Worm (Caenorhabditis elegans): ENCODE measurements around the gene F31D5.6.

DNA sequence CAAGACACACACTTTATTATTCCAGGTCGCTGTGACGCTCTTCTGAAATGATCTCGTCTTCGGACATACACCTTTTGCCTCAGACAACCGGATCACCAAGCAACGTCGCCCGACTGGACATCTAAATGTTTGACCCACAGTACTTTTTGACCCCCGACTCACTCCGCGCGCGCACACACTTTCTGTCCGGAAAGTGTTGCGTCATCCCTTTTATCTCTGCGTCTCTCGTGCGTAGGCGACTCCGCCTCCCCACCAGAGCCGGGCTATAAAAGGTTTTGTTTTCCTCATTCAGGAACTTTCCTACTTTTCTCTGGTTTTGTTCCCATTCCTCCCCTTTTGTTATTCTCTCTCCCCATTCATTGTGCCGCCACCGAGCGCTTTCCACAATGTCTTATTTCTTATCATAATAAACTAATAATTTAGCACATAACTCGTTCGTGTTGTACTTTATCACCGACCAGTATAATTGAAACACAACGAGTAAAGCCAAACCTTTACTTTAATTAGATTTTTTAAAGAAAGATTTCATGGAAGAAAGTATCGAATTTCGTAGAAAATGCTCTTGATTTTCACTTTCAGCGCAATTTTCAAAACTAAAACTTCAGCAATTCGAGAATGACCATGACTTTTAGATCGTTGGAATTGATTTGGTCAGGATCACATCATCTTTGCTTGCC lies at the start of gene F31D5.6:
- no peak for TF ChIP-seq rpc-1 (optimal IDR thresholded peaks at IDR 0.05)
- TF ChIP-seq rpc-1 (tag; optimal IDR thresholded peaks at IDR 0.05) = no peak
- TF ChIP-seq ama-1 (optimal IDR thresholded peaks at IDR 0.05) = no peak
- no peak for TF ChIP-seq ama-1 (GFP tag; optimal IDR thresholded peaks at IDR 0.05)
- no peak for TF ChIP-seq T26A5.8 (tag; optimal IDR thresholded peaks at IDR 0.05)
- peak; percentile 40; the same call in 1 of the 2 replicates for TF ChIP-seq madf-8 (GFP tag; conservative IDR thresholded peaks at IDR 0.05)
- TF ChIP-seq attf-6 (GFP tag; IDR thresholded peaks at IDR 0.05) = no peak
- TF ChIP-seq F55B11.4 (tag; optimal IDR thresholded peaks at IDR 0.05; ENCODE audit: borderline replicate concordance, insufficient read depth) = no peak
- no peak for TF ChIP-seq madf-3 (GFP tag; IDR thresholded peaks at IDR 0.05)
- no peak for TF ChIP-seq nhr-179 (tag; optimal IDR thresholded peaks at IDR 0.05)
- TF ChIP-seq him-1 (tag; optimal IDR thresholded peaks at IDR 0.05) = no peak

Measured in whole organism, young adult.